Worm (Caenorhabditis elegans): ENCODE results near the gene R10D12.7.

The R10D12.7 gene

DNA sequence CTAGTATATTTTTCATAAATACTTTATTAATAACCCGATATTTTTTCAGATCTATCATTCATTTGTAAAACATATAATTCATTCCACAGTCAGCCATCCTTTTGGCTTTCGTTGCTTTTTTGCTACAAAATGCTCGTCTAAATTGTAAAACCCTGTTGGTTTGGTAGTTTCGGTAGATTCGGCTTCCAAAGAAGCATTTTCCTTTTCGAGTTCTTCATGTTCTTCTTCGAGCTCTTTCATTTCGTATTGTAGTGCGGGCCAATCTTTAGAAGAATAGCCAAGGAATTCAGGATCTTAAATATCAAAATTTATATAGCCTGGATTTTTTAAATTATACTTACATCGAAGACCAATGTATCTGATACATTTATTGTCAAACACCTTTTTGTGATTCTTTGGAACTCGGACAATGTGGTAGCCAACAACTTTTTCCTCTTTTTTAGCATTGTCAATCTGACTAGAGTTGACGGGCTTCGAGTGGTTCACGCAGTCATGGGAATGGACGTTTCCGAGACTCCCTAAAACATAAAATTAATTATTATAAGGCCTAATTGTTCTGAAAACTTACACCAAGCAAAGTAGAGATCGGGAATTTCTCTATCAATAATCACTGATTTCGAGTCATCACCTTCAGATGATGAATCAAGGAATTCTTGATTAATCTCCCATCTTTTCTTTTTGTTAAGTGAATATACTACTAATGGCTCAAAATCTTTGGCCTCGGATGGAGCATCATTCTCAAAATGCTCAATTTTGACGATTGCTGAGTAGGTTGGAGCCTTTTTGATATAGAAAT lies 41.5 kb upstream of the R10D12.7 start:
- TF ChIP-seq nfya-1 (tag; optimal IDR thresholded peaks at IDR 0.05; ENCODE audit: insufficient read depth) (peak; percentile 12), ama-1 (optimal IDR thresholded peaks at IDR 0.05) (peak; percentile 87), zag-1 (tag; optimal IDR thresholded peaks at IDR 0.05) (no peak), nhr-43 (tag; optimal IDR thresholded peaks at IDR 0.05; ENCODE audit: poor library complexity, severe bottlenecking) (peak; percentile 65), ceh-9 (tag; optimal IDR thresholded peaks at IDR 0.05) (no peak), ztf-4 (tag; optimal IDR thresholded peaks at IDR 0.05) (peak; percentile 24), hmg-11 (tag; optimal IDR thresholded peaks at IDR 0.05) (no peak)

DNA sequence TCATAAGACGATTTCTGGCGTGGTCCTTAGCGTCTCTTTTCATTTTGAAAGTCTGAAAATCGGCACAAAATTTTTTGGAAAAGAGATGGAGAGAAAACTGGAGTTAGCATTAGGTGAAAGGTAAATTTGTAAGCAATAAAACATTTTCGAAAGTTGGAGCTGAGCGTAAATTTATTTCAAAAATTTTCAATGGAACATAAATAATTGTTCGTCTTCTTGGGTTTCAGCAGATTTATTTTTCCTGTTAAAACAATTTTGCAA lies 41.0 kb upstream of the R10D12.7 start, which contains the start of gene C06B3.6:
Gene C06B3.6 (minus strand): TSS at position 52 of the 261 bp plus-strand sequence.
- TF ChIP-seq nfya-1 (tag; optimal IDR thresholded peaks at IDR 0.05; ENCODE audit: insufficient read depth) = no peak
- TF ChIP-seq lin-15B (tag; optimal IDR thresholded peaks at IDR 0.05) = no peak
- TF ChIP-seq ceh-9 (tag; optimal IDR thresholded peaks at IDR 0.05) = no peak

ce11 chrV:13909400-13909799 lies 40.5 kb upstream of the R10D12.7 start, which contains the start of gene C06B3.7:
Gene C06B3.7, plus strand, starts transcription at chrV:13909686.
- peak; percentile 92 for TF ChIP-seq elt-2 (tag; optimal IDR thresholded peaks at IDR 0.05)
- TF ChIP-seq fos-1 (tag; optimal IDR thresholded peaks at IDR 0.05) = no peak
- peak; percentile 16 for TF ChIP-seq lsy-12 (tag; optimal IDR thresholded peaks at IDR 0.05)
- TF ChIP-seq eor-1 (tag; optimal IDR thresholded peaks at IDR 0.05) = no peak
- TF ChIP-seq nhr-67 (tag; optimal IDR thresholded peaks at IDR 0.05) = no peak
- no peak for TF ChIP-seq hmg-11 (tag; optimal IDR thresholded peaks at IDR 0.05)
- TF ChIP-seq egl-5 (tag; optimal IDR thresholded peaks at IDR 0.05) = peak; percentile 99
- peak; percentile 90 for TF ChIP-seq nfya-1 (tag; optimal IDR thresholded peaks at IDR 0.05; ENCODE audit: insufficient read depth)
- TF ChIP-seq mdl-1 (tag; optimal IDR thresholded peaks at IDR 0.05) = peak; percentile 75
- no peak for TF ChIP-seq sea-2 (GFP tag; optimal IDR thresholded peaks at IDR 0.05)
- TF ChIP-seq fkh-2 (tag; optimal IDR thresholded peaks at IDR 0.05) = no peak
- TF ChIP-seq ceh-9 (tag; optimal IDR thresholded peaks at IDR 0.05) = no peak
- no peak for TF ChIP-seq ztf-11 (tag; optimal IDR thresholded peaks at IDR 0.05)
- TF ChIP-seq nhr-77 (tag; optimal IDR thresholded peaks at IDR 0.05) = no peak
- peak; percentile 95 for TF ChIP-seq pqm-1 (tag; optimal IDR thresholded peaks at IDR 0.05)
- TF ChIP-seq aly-2 (tag; optimal IDR thresholded peaks at IDR 0.05) = no peak
- no peak for TF ChIP-seq zag-1 (tag; optimal IDR thresholded peaks at IDR 0.05)
- peak; percentile 94 for TF ChIP-seq pha-4 (tag; optimal IDR thresholded peaks at IDR 0.05)
- TF ChIP-seq nhr-11 (tag; optimal IDR thresholded peaks at IDR 0.05) = peak; percentile 27
- TF ChIP-seq ceh-16 (tag; optimal IDR thresholded peaks at IDR 0.05) = no peak
- TF ChIP-seq fkh-10 (GFP tag; optimal IDR thresholded peaks at IDR 0.05) = no peak
- no peak for TF ChIP-seq nhr-76 (tag; optimal IDR thresholded peaks at IDR 0.05)
- TF ChIP-seq R02D3.7 (tag; optimal IDR thresholded peaks at IDR 0.05) = no peak
- peak; percentile 79 for TF ChIP-seq nhr-43 (tag; optimal IDR thresholded peaks at IDR 0.05; ENCODE audit: poor library complexity, severe bottlenecking)
- peak; percentile 52 for TF ChIP-seq nhr-25 (tag; optimal IDR thresholded peaks at IDR 0.05)
- no peak for TF ChIP-seq ceh-82 (tag; optimal IDR thresholded peaks at IDR 0.05)
- no peak for TF ChIP-seq mml-1 (tag; optimal IDR thresholded peaks at IDR 0.05)
- no peak for TF ChIP-seq unc-62 (GFP tag; optimal IDR thresholded peaks at IDR 0.05)
- no peak for TF ChIP-seq nhr-12 (tag; optimal IDR thresholded peaks at IDR 0.05)
- TF ChIP-seq skn-1 (tag; optimal IDR thresholded peaks at IDR 0.05) = peak; percentile 72
- peak in 1 of 3 experiments; percentile 23 for TF ChIP-seq elt-3 (tag; optimal IDR thresholded peaks at IDR 0.05)
- TF ChIP-seq daf-12 (tag; optimal IDR thresholded peaks at IDR 0.05) = no peak
- no peak for TF ChIP-seq tbx-2 (tag; optimal IDR thresholded peaks at IDR 0.05)
- TF ChIP-seq nhr-28 (tag; optimal IDR thresholded peaks at IDR 0.05) = no peak
- peak; percentile 27 for TF ChIP-seq lin-15B (tag; optimal IDR thresholded peaks at IDR 0.05)
- no peak for TF ChIP-seq ztf-4 (tag; optimal IDR thresholded peaks at IDR 0.05)
- TF ChIP-seq ama-1 (optimal IDR thresholded peaks at IDR 0.05) = no peak
- peak; percentile 92 for TF ChIP-seq jun-1 (tag; optimal IDR thresholded peaks at IDR 0.05)
- TF ChIP-seq egl-27 (tag; optimal IDR thresholded peaks at IDR 0.05) = no peak
- no peak for TF ChIP-seq elt-1 (tag; optimal IDR thresholded peaks at IDR 0.05)
- TF ChIP-seq snpc-4 (tag; optimal IDR thresholded peaks at IDR 0.05) = no peak
- peak; percentile 86 for TF ChIP-seq nhr-23 (tag; optimal IDR thresholded peaks at IDR 0.05)
- no peak for TF ChIP-seq nhr-237 (tag; optimal IDR thresholded peaks at IDR 0.05)
- TF ChIP-seq unc-39 (tag; optimal IDR thresholded peaks at IDR 0.05) = no peak
- no peak for TF ChIP-seq ZK546.5 (tag; optimal IDR thresholded peaks at IDR 0.05)
- peak; percentile 92 for TF ChIP-seq lin-39 (tag; optimal IDR thresholded peaks at IDR 0.05)
- TF ChIP-seq ceh-28 (tag; optimal IDR thresholded peaks at IDR 0.05) = peak; percentile 58

Measured in whole organism, L3 larva.